Worm (Caenorhabditis elegans) whole organism, L1 larva: Measurements from ENCODE around the gene pyr-1.

Source experiments
- alr-1 ChIP-seq: fragments of 200-800 bp; sonication (Bioruptor generic); optimal IDR thresholded peaks from 2 replicates; lab custom pipeline; 2018; ENCODE audit warnings: borderline replicate concordance, mild to moderate bottlenecking, missing genetic modification characterization, missing compliant biosample characterization
- ces-1 ChIP-seq: fragments of 150-350 bp; optimal IDR thresholded peaks from 2 replicates; lab custom pipeline; 2014; ENCODE audit warnings: missing biosample characterization, missing genetic modification reagents, missing genetic modification characterization
- unc-62 ChIP-seq: fragments of 150-350 bp; optimal IDR thresholded peaks from 2 replicates; lab custom pipeline; 2014; ENCODE audit warnings: missing biosample characterization, missing genetic modification reagents, missing genetic modification characterization

- TF ChIP-seq unc-62 (GFP tag; lab: Kevin White, UChicago) = no peak
- no peak for TF ChIP-seq ces-1 (GFP tag; lab: Kevin White, UChicago)
- no peak for TF ChIP-seq alr-1
Measured at ce11 chrII:8623396-8623795, 27.5 kb upstream of the pyr-1 start, which contains the start of gene T22C8.4.
